Worm (Caenorhabditis elegans) whole organism, young adult: ENCODE results near the gene apb-1.

Source experiments
- bed-2 ChIP-seq: fragments of 200-800 bp; sonication (Bioruptor generic); IDR thresholded peaks from 2 replicates; pipeline ENCODE4 v1.3.6; 2022; ENCODE audit warnings: missing genetic modification reagents, missing genetic modification characterization, missing compliant biosample characterization
- dpff-1 ChIP-seq: sonication (generic microtip); optimal IDR thresholded peaks from 2 replicates; lab custom pipeline; 2017; ENCODE audit warnings: mild to moderate bottlenecking, missing genetic modification characterization, missing compliant biosample characterization
- snpc-4 ChIP-seq, 5 experiments: fragments of 150-350 bp in 1 of 5; sonication (generic microtip) in 4 of 5; optimal IDR thresholded peaks; 2 replicates each; lab custom pipeline; 2014 to 2018; ENCODE audit warnings: missing genetic modification characterization in 5 of 5, missing biosample characterization in 3 of 5, antibody characterized with exemption in 2 of 5, mild to moderate bottlenecking in 2 of 5, missing compliant biosample characterization in 2 of 5, missing genotype in 2 of 5, moderate library complexity in 2 of 5, missing genetic modification reagents in 1 of 5

DNA sequence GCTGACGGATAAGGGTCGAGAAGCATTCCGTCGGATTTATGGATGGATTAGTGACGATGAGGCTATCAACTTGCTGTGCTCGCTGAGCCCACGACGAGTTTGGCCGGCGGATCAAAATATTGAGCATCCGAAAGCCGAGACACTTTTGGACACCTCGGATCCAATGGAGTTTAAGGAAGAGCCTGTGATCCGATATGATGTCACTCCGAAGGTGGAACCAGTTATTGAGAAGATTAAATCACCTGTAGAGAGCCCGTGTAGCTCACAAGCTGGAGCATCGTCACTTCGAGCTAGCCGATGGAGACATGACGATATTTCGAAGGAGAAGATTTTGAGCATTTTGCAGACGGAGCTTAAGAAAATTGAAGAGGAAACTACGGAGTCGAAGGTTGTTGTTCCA lies 56.3 kb downstream of the apb-1 start:
- TF ChIP-seq dpff-1 (no peak), snpc-4 (GFP tag; optimal IDR thresholded peaks at IDR 0.05; lab: Kevin White, UChicago) (no peak), snpc-4 (tag; optimal IDR thresholded peaks at IDR 0.05; lab: Kevin White, UChicago) (no peak), bed-2 (no peak)
